Fruit fly (Drosophila melanogaster) whole organism, embryonic: ENCODE results near the gene Sbf.

Experiments
- Antp ChIP-seq: fragments of 200-800 bp; sonication (Bioruptor generic); optimal IDR thresholded peaks from 3 replicates; lab custom pipeline; 2016; ENCODE audit warnings: missing biosample characterization, missing genetic modification characterization
- BtbVII ChIP-seq: fragments of 200-800 bp; sonication (Bioruptor generic); optimal IDR thresholded peaks from 3 replicates; lab custom pipeline; 2017; ENCODE audit warnings: missing biosample characterization, mild to moderate bottlenecking, missing genetic modification characterization
- Bteb2 ChIP-seq: fragments of 200-800 bp; sonication (Bioruptor generic); optimal IDR thresholded peaks from 2 replicates; lab custom pipeline; 2016; ENCODE audit warnings: missing biosample characterization, missing genetic modification characterization
- CG10462 ChIP-seq: fragments of 200-800 bp; sonication (Bioruptor generic); optimal IDR thresholded peaks from 2 replicates; lab custom pipeline; 2016; ENCODE audit warnings: missing biosample characterization, missing genetic modification characterization
- CG11398 ChIP-seq: fragments of 200-800 bp; sonication (Bioruptor generic); optimal IDR thresholded peaks from 2 replicates; lab custom pipeline; 2016; ENCODE audit warnings: missing biosample characterization, missing genetic modification characterization
- CG15073 ChIP-seq: fragments of 200-800 bp; sonication (Bioruptor generic); optimal IDR thresholded peaks from 2 replicates; lab custom pipeline; 2016; ENCODE audit warnings: missing biosample characterization, missing genetic modification characterization
- CG1603 ChIP-seq: fragments of 200-800 bp; sonication (Bioruptor generic); optimal IDR thresholded peaks from 2 replicates; lab custom pipeline; 2019; ENCODE audit warnings: missing biosample characterization, mild to moderate bottlenecking, missing genetic modification characterization, moderate library complexity
- CG17328 ChIP-seq: fragments of 200-800 bp; sonication (Bioruptor generic); IDR thresholded peaks from 2 replicates; pipeline ENCODE4 v1.3.6; 2022; ENCODE audit warnings: missing biosample characterization, missing genetic modification characterization
- CG17568 ChIP-seq: fragments of 200-800 bp; sonication (Bioruptor generic); optimal IDR thresholded peaks from 2 replicates; lab custom pipeline; 2018; ENCODE audit warnings: missing biosample characterization, mild to moderate bottlenecking, missing genetic modification characterization, moderate library complexity
- CG2129 ChIP-seq: fragments of 200-800 bp; sonication (Bioruptor generic); IDR thresholded peaks from 2 replicates; pipeline ENCODE4 v1.3.6; 2022; ENCODE audit warnings: missing biosample characterization, missing genetic modification characterization; ENCODE audit not compliant: partially characterized antibody
- CG30020 ChIP-seq: fragments of 200-800 bp; optimal IDR thresholded peaks from 2 replicates; lab custom pipeline; 2019; ENCODE audit warnings: missing biosample characterization, mild to moderate bottlenecking, missing genetic modification characterization, moderate library complexity
- CG3065 ChIP-seq: fragments of 200-800 bp; sonication (Bioruptor generic); optimal IDR thresholded peaks from 2 replicates; lab custom pipeline; 2016; ENCODE audit warnings: missing biosample characterization, missing genetic modification characterization
- CG31365 ChIP-seq: fragments of 200-800 bp; sonication (Bioruptor generic); optimal IDR thresholded peaks from 2 replicates; lab custom pipeline; 2018; ENCODE audit warnings: missing biosample characterization, mild to moderate bottlenecking, missing genetic modification characterization
- CG4282 ChIP-seq: fragments of 200-800 bp; sonication (Bioruptor generic); optimal IDR thresholded peaks from 2 replicates; lab custom pipeline; 2016; ENCODE audit warnings: missing biosample characterization, missing genetic modification characterization
- CG6813 ChIP-seq: fragments of 200-800 bp; sonication (Bioruptor generic); optimal IDR thresholded peaks from 2 replicates; lab custom pipeline; 2017; ENCODE audit warnings: missing biosample characterization, missing genetic modification characterization, mild to moderate bottlenecking, moderate library complexity, missing genetic modification reagents
- CG7745 ChIP-seq: fragments of 200-800 bp; sonication (Bioruptor generic); optimal IDR thresholded peaks from 2 replicates; lab custom pipeline; 2018; ENCODE audit warnings: missing biosample characterization, mild to moderate bottlenecking, missing genetic modification characterization, moderate library complexity
- CG7987 ChIP-seq: fragments of 200-800 bp; sonication (Bioruptor generic); optimal IDR thresholded peaks from 2 replicates; lab custom pipeline; 2018; ENCODE audit warnings: missing biosample characterization, mild to moderate bottlenecking, missing genetic modification characterization, moderate library complexity
- Camta ChIP-seq: fragments of 200-800 bp; sonication (Bioruptor generic); optimal IDR thresholded peaks from 2 replicates; lab custom pipeline; 2016; ENCODE audit warnings: missing biosample characterization, missing genetic modification characterization
- D19B ChIP-seq: fragments of 200-800 bp; sonication (Bioruptor generic); optimal IDR thresholded peaks from 2 replicates; lab custom pipeline; 2017; ENCODE audit warnings: missing biosample characterization, mild to moderate bottlenecking, missing genetic modification characterization
- Dad ChIP-seq: fragments of 200-800 bp; sonication (Bioruptor generic); optimal IDR thresholded peaks from 3 replicates; lab custom pipeline; 2016; ENCODE audit warnings: missing biosample characterization, missing genetic modification characterization
- Dref ChIP-seq: fragments of 200-800 bp; sonication (Bioruptor generic); IDR thresholded peaks from 2 replicates; pipeline ENCODE4 v1.3.6; 2022; ENCODE audit warnings: missing biosample characterization, missing genetic modification characterization
- HLH54F ChIP-seq: fragments of 200-800 bp; sonication (Bioruptor generic); optimal IDR thresholded peaks from 3 replicates; lab custom pipeline; 2016; ENCODE audit warnings: missing biosample characterization, missing genetic modification characterization
- Lhr ChIP-seq: fragments of 200-800 bp; sonication (Bioruptor generic); optimal IDR thresholded peaks from 3 replicates; lab custom pipeline; 2017; ENCODE audit warnings: mild to moderate bottlenecking, missing biosample characterization, missing genetic modification reagents, missing genetic modification characterization
- Oli ChIP-seq: fragments of 200-800 bp; sonication (Bioruptor generic); optimal IDR thresholded peaks from 2 replicates; lab custom pipeline; 2018; ENCODE audit warnings: missing biosample characterization, mild to moderate bottlenecking, missing genetic modification characterization, moderate library complexity
- Optix ChIP-seq: fragments of 200-800 bp; sonication (Bioruptor generic); IDR thresholded peaks from 3 replicates; pipeline ENCODE4 v1.3.6; 2022; ENCODE audit warnings: missing biosample characterization, missing genetic modification characterization
- PHDP ChIP-seq: fragments of 200-800 bp; sonication (Bioruptor generic); optimal IDR thresholded peaks from 3 replicates; lab custom pipeline; 2018; ENCODE audit warnings: missing biosample characterization, mild to moderate bottlenecking, missing genetic modification characterization, moderate library complexity
- Ssrp ChIP-seq: fragments of 200-800 bp; sonication (Bioruptor generic); optimal IDR thresholded peaks from 2 replicates; lab custom pipeline; 2018; ENCODE audit warnings: missing biosample characterization, mild to moderate bottlenecking, missing genetic modification characterization, moderate library complexity
- Vsx1 ChIP-seq: fragments of 200-800 bp; sonication (Bioruptor generic); optimal IDR thresholded peaks from 2 replicates; lab custom pipeline; 2017; ENCODE audit warnings: missing biosample characterization, mild to moderate bottlenecking, missing genetic modification characterization, missing genetic modification reagents
- ara ChIP-seq: fragments of 200-800 bp; sonication (Bioruptor generic); IDR thresholded peaks from 2 replicates; pipeline ENCODE4 v1.3.6; 2022; ENCODE audit warnings: missing biosample characterization, missing genetic modification characterization
- ase ChIP-seq: fragments of 200-800 bp; sonication (Bioruptor generic); IDR thresholded peaks from 3 replicates; pipeline ENCODE4 v1.3.6; 2022; ENCODE audit warnings: missing biosample characterization, missing genetic modification characterization
- bbx ChIP-seq: fragments of 200-800 bp; sonication (Bioruptor generic); IDR thresholded peaks from 2 replicates; pipeline ENCODE4 v1.3.6; 2022; ENCODE audit warnings: missing biosample characterization, missing genetic modification characterization; ENCODE audit not compliant: partially characterized antibody
- bcd ChIP-seq: fragments of 200-800 bp; sonication (Bioruptor generic); optimal IDR thresholded peaks from 2 replicates; lab custom pipeline; 2017; ENCODE audit warnings: missing biosample characterization, mild to moderate bottlenecking, missing genetic modification characterization
- bowl ChIP-seq: fragments of 200-800 bp; sonication (Bioruptor generic); IDR thresholded peaks from 2 replicates; pipeline ENCODE4 v1.3.6; 2022; ENCODE audit warnings: missing biosample characterization, missing genetic modification characterization
- ems ChIP-seq: fragments of 200-800 bp; sonication (Bioruptor generic); optimal IDR thresholded peaks from 3 replicates; lab custom pipeline; 2016; ENCODE audit warnings: missing biosample characterization, missing genetic modification characterization
- esg ChIP-seq: fragments of 200-800 bp; sonication (Bioruptor generic); conservative IDR thresholded peaks from 2 replicates; pipeline ENCODE4 v1.3.6; 2022; ENCODE audit warnings: missing biosample characterization, missing genetic modification characterization
- exex ChIP-seq: fragments of 200-800 bp; sonication (Bioruptor generic); optimal IDR thresholded peaks from 4 replicates; lab custom pipeline; 2018; ENCODE audit warnings: missing biosample characterization, mild to moderate bottlenecking, missing genetic modification characterization, moderate library complexity
- fd64A ChIP-seq: fragments of 200-800 bp; sonication (Bioruptor generic); optimal IDR thresholded peaks from 3 replicates; lab custom pipeline; 2018; ENCODE audit warnings: missing biosample characterization, mild to moderate bottlenecking, missing genetic modification characterization
- fu2 ChIP-seq: fragments of 200-800 bp; sonication (Bioruptor generic); optimal IDR thresholded peaks from 2 replicates; lab custom pipeline; 2016; ENCODE audit warnings: missing biosample characterization, missing genetic modification characterization
- kni ChIP-seq: fragments of 200-800 bp; sonication (Bioruptor generic); optimal IDR thresholded peaks from 3 replicates; lab custom pipeline; 2017; ENCODE audit warnings: mild to moderate bottlenecking, missing biosample characterization, missing genetic modification reagents, missing genetic modification characterization
- mam ChIP-seq: fragments of 200-800 bp; sonication (Bioruptor generic); optimal IDR thresholded peaks from 3 replicates; lab custom pipeline; 2016; ENCODE audit warnings: missing biosample characterization, missing genetic modification characterization
- ro ChIP-seq: fragments of 200-800 bp; sonication (Bioruptor generic); IDR thresholded peaks from 2 replicates; pipeline ENCODE4 v1.3.6; 2022; ENCODE audit warnings: missing biosample characterization, missing genetic modification characterization
- row ChIP-seq: fragments of 200-800 bp; sonication (Bioruptor generic); IDR thresholded peaks from 3 replicates; pipeline ENCODE4 v1.3.6; 2022; ENCODE audit warnings: missing biosample characterization, missing genetic modification characterization
- run ChIP-seq: fragments of 200-800 bp; sonication (Bioruptor generic); optimal IDR thresholded peaks from 3 replicates; lab custom pipeline; 2018; ENCODE audit warnings: missing biosample characterization, mild to moderate bottlenecking, missing genetic modification characterization
- schlank ChIP-seq: fragments of 200-800 bp; sonication (Bioruptor generic); optimal IDR thresholded peaks from 2 replicates; lab custom pipeline; 2018; ENCODE audit warnings: missing biosample characterization, mild to moderate bottlenecking, missing genetic modification characterization
- sd ChIP-seq: fragments of 200-800 bp; sonication (Bioruptor generic); optimal IDR thresholded peaks from 3 replicates; lab custom pipeline; 2018; ENCODE audit warnings: missing biosample characterization, mild to moderate bottlenecking, missing genetic modification characterization, moderate library complexity
- tgo ChIP-seq: fragments of 200-800 bp; sonication (Bioruptor generic); IDR thresholded peaks from 3 replicates; pipeline ENCODE4 v1.3.6; 2022; ENCODE audit warnings: missing biosample characterization, missing genetic modification characterization
- usp ChIP-seq: fragments of >200 bp; optimal IDR thresholded peaks from 2 replicates; lab custom pipeline; 2017; ENCODE audit warnings: missing biosample characterization, missing genetic modification characterization
- wdn ChIP-seq: fragments of 200-800 bp; sonication (Bioruptor generic); IDR thresholded peaks from 2 replicates; pipeline ENCODE4 v1.3.6; 2022; ENCODE audit warnings: missing biosample characterization, missing genetic modification characterization
- yki ChIP-seq: fragments of >200 bp; optimal IDR thresholded peaks from 3 replicates; lab custom pipeline; 2018
- zf30C ChIP-seq: fragments of 200-800 bp; sonication (Bioruptor generic); optimal IDR thresholded peaks from 3 replicates; lab custom pipeline; 2018; ENCODE audit warnings: missing biosample characterization, mild to moderate bottlenecking, missing genetic modification characterization

Sbf gene

dm6 chr3R:11809620-11810019 is 12.9 kb upstream of the Sbf start (continued):
- TF ChIP-seq Antp (GFP tag; lab: Kevin White, UChicago) (no peak), yki (lab: Kevin White, UChicago) (no peak), zf30C (GFP tag; lab: Kevin White, UChicago) (no peak), usp (no peak), CG4282 (GFP tag; lab: Kevin White, UChicago) (no peak), mam (GFP tag; lab: Kevin White, UChicago) (no peak), bowl (GFP tag; lab: Robert Waterston, UW) (0 out of 2 replicates have a peak, but pooled peaks have one; percentile 8), Lhr (GFP tag; lab: Kevin White, UChicago) (no peak), bbx (GFP tag; lab: Robert Waterston, UW) (no peak), fu2 (GFP tag; lab: Kevin White, UChicago) (no peak), Ssrp (no peak), wdn (GFP tag; lab: Robert Waterston, UW) (no peak), Dad (GFP tag; lab: Kevin White, UChicago) (no peak), PHDP (tag; lab: Kevin White, UChicago) (peak; percentile 85), ems (GFP tag; lab: Kevin White, UChicago) (peak; percentile 4), Dref (GFP tag; lab: Robert Waterston, UW) (no peak), BtbVII (peak; percentile 17), ara (GFP tag; lab: Robert Waterston, UW) (no peak), tgo (GFP tag; lab: Robert Waterston, UW) (no peak)

- peak; percentile 58 for TF ChIP-seq exex (tag; lab: Kevin White, UChicago)
- no peak for TF ChIP-seq Oli (tag; lab: Kevin White, UChicago)
- peak; percentile 17 for TF ChIP-seq D19B (GFP tag; lab: Kevin White, UChicago)
- peak; percentile 27; the same call in 2 of the 3 replicates for TF ChIP-seq row (GFP tag; lab: Robert Waterston, UW)
- peak; percentile 9 for TF ChIP-seq sd
- TF ChIP-seq CG31365 = peak; percentile 91
These were observed 10.9 kb upstream of the Sbf start for dm6 chr3R:11807641-11808040.

dm6 chr3R:11806753-11807152 is 10.0 kb upstream of the Sbf start:
- TF ChIP-seq CG1603 (peak; percentile 61), esg (GFP tag; lab: Robert Waterston, UW) (0 out of 2 replicates have a peak, but pooled peaks have one; percentile 16), bcd (peak; percentile 13), CG30020 (no peak), run (tag; lab: Kevin White, UChicago) (no peak), ro (GFP tag; lab: Robert Waterston, UW) (no peak), CG7987 (no peak), CG11398 (GFP tag; lab: Kevin White, UChicago) (no peak), CG3065 (GFP tag; lab: Kevin White, UChicago) (no peak), schlank (tag; lab: Kevin White, UChicago) (no peak), kni (no peak), CG15073 (no peak), Vsx1 (GFP tag; lab: Kevin White, UChicago) (no peak), Bteb2 (GFP tag; lab: Kevin White, UChicago) (no peak), CG17568 (no peak), HLH54F (no peak), ase (GFP tag; lab: Robert Waterston, UW) (peak; percentile 54; the same call in 1 of the 3 replicates), fd64A (GFP tag; lab: Kevin White, UChicago) (no peak), CG6813 (GFP tag; lab: Kevin White, UChicago) (no peak), CG17328 (no peak), Optix (0 out of 3 replicates have a peak, but pooled peaks have one; percentile 16), usp (no peak), Camta (GFP tag; lab: Kevin White, UChicago) (peak; percentile 7), CG7745 (tag; lab: Kevin White, UChicago) (no peak), CG2129 (GFP tag; lab: Robert Waterston, UW) (no peak), CG10462 (GFP tag; lab: Kevin White, UChicago) (no peak)
